Fruit fly (Drosophila melanogaster) whole organism, embryonic: ENCODE data around the gene Set2.

ENCODE experiments used
- CG1024 ChIP-seq: fragments of 200-800 bp; sonication (Bioruptor generic); IDR thresholded peaks from 2 replicates; pipeline ENCODE4 v1.3.6; 2022; ENCODE audit warnings: missing biosample characterization, missing genetic modification characterization
- CG10366 ChIP-seq: fragments of 200-800 bp; sonication (Bioruptor generic); IDR thresholded peaks from 2 replicates; pipeline ENCODE4 v1.3.6; 2022; ENCODE audit warnings: missing biosample characterization, missing genetic modification characterization
- CG10462 ChIP-seq: fragments of 200-800 bp; sonication (Bioruptor generic); optimal IDR thresholded peaks from 2 replicates; lab custom pipeline; 2016; ENCODE audit warnings: missing biosample characterization, missing genetic modification characterization
- CG11247 ChIP-seq: fragments of 200-800 bp; sonication (Bioruptor generic); IDR thresholded peaks from 2 replicates; pipeline ENCODE4 v1.3.6; 2022; ENCODE audit warnings: missing biosample characterization, missing genetic modification characterization
- CG12942 ChIP-seq: fragments of 200-800 bp; sonication (Bioruptor generic); optimal IDR thresholded peaks from 3 replicates; lab custom pipeline; 2016; ENCODE audit warnings: missing biosample characterization, missing genetic modification characterization
- CG13624 ChIP-seq: fragments of 200-800 bp; sonication (Bioruptor generic); optimal IDR thresholded peaks from 2 replicates; lab custom pipeline; 2016; ENCODE audit warnings: missing biosample characterization, missing genetic modification characterization
- CG15269 ChIP-seq: fragments of 200-800 bp; sonication (Bioruptor generic); optimal IDR thresholded peaks from 2 replicates; lab custom pipeline; 2018; ENCODE audit warnings: missing biosample characterization, mild to moderate bottlenecking, missing genetic modification characterization, moderate library complexity
- CG17612 ChIP-seq: fragments of 200-800 bp; sonication (Bioruptor generic); IDR thresholded peaks from 2 replicates; pipeline ENCODE4 v1.3.6; 2022; ENCODE audit warnings: missing biosample characterization, missing genetic modification characterization
- CG17829 ChIP-seq: fragments of 200-800 bp; optimal IDR thresholded peaks from 2 replicates; lab custom pipeline; 2019; ENCODE audit warnings: missing biosample characterization, mild to moderate bottlenecking, missing genetic modification characterization, moderate library complexity
- CG2116 ChIP-seq: fragments of 200-800 bp; sonication (Bioruptor generic); optimal IDR thresholded peaks from 3 replicates; lab custom pipeline; 2018; ENCODE audit warnings: missing biosample characterization, mild to moderate bottlenecking, missing genetic modification characterization
- CG2120 ChIP-seq: fragments of 200-800 bp; sonication (Bioruptor generic); optimal IDR thresholded peaks from 3 replicates; lab custom pipeline; 2016; ENCODE audit warnings: missing biosample characterization, missing genetic modification characterization
- CG2202 ChIP-seq: fragments of 200-800 bp; sonication (Bioruptor generic); optimal IDR thresholded peaks from 2 replicates; lab custom pipeline; 2018; ENCODE audit warnings: missing biosample characterization, mild to moderate bottlenecking, missing genetic modification characterization
- CG3726 ChIP-seq: fragments of 200-800 bp; sonication (Bioruptor generic); IDR thresholded peaks from 3 replicates; pipeline ENCODE4, ENCODE4 v1.3.6; 2022; ENCODE audit warnings: missing biosample characterization, missing genetic modification characterization
- CG4617 ChIP-seq: fragments of 200-800 bp; sonication (Bioruptor generic); optimal IDR thresholded peaks from 3 replicates; lab custom pipeline; 2016; ENCODE audit warnings: missing biosample characterization, missing genetic modification characterization, borderline replicate concordance
- CG7745 ChIP-seq: fragments of 200-800 bp; sonication (Bioruptor generic); optimal IDR thresholded peaks from 2 replicates; lab custom pipeline; 2018; ENCODE audit warnings: missing biosample characterization, mild to moderate bottlenecking, missing genetic modification characterization, moderate library complexity
- CG7839 ChIP-seq: fragments of 200-800 bp; sonication (Bioruptor generic); optimal IDR thresholded peaks from 3 replicates; lab custom pipeline; 2018; ENCODE audit warnings: missing biosample characterization, mild to moderate bottlenecking, missing genetic modification characterization, moderate library complexity
- CG8089 ChIP-seq: fragments of 200-800 bp; sonication (Bioruptor generic); optimal IDR thresholded peaks from 3 replicates; lab custom pipeline; 2016; ENCODE audit warnings: missing biosample characterization, missing genetic modification characterization
- CG9437 ChIP-seq: fragments of 200-800 bp; sonication (Bioruptor generic); optimal IDR thresholded peaks from 2 replicates; lab custom pipeline; 2018; ENCODE audit warnings: missing biosample characterization, mild to moderate bottlenecking, missing genetic modification characterization
- CG9817 ChIP-seq: fragments of 200-800 bp; sonication (Bioruptor generic); optimal IDR thresholded peaks from 2 replicates; lab custom pipeline; 2018; ENCODE audit warnings: missing biosample characterization, mild to moderate bottlenecking, missing genetic modification characterization, moderate library complexity
- CG9932 ChIP-seq: fragments of 200-800 bp; sonication (Bioruptor generic); IDR thresholded peaks from 2 replicates; pipeline ENCODE4 v1.3.6; 2022; ENCODE audit warnings: missing biosample characterization, missing genetic modification characterization
- CkIIα-i1 ChIP-seq: fragments of 200-800 bp; sonication (Bioruptor generic); IDR thresholded peaks from 2 replicates; pipeline ENCODE4 v1.3.6; 2022; ENCODE audit warnings: missing biosample characterization, missing genetic modification characterization
- Drgx ChIP-seq: fragments of 200-800 bp; sonication (Bioruptor generic); IDR thresholded peaks from 2 replicates; pipeline ENCODE4 v1.3.6; 2022; ENCODE audit warnings: missing biosample characterization, missing genetic modification characterization
- ERR ChIP-seq: fragments of 200-800 bp; sonication (Bioruptor generic); optimal IDR thresholded peaks from 2 replicates; lab custom pipeline; 2016; ENCODE audit warnings: missing biosample characterization, missing genetic modification characterization
- Fer3 ChIP-seq: fragments of 200-800 bp; sonication (Bioruptor generic); optimal IDR thresholded peaks from 2 replicates; lab custom pipeline; 2018; ENCODE audit warnings: missing biosample characterization, mild to moderate bottlenecking, missing genetic modification characterization, moderate library complexity
- Myb ChIP-seq: fragments of 200-800 bp; sonication (Bioruptor generic); optimal IDR thresholded peaks from 2 replicates; lab custom pipeline; 2016; ENCODE audit warnings: missing biosample characterization, missing genetic modification characterization
- Neu2 ChIP-seq: fragments of 200-800 bp; sonication (Bioruptor generic); optimal IDR thresholded peaks from 3 replicates; lab custom pipeline; 2016; ENCODE audit warnings: missing biosample characterization, missing genetic modification characterization, borderline replicate concordance
- Nf-YA ChIP-seq: fragments of 200-800 bp; sonication (Bioruptor generic); IDR thresholded peaks from 2 replicates; pipeline ENCODE4 v1.3.6; 2022; ENCODE audit warnings: missing biosample characterization, missing genetic modification characterization
- Optix ChIP-seq: fragments of 200-800 bp; sonication (Bioruptor generic); IDR thresholded peaks from 3 replicates; pipeline ENCODE4 v1.3.6; 2022; ENCODE audit warnings: missing biosample characterization, missing genetic modification characterization
- Ravus ChIP-seq: fragments of 200-800 bp; sonication (Bioruptor generic); IDR thresholded peaks from 2 replicates; pipeline ENCODE4 v1.3.6; 2022; ENCODE audit warnings: missing biosample characterization, missing genetic modification characterization
- Sry-δ ChIP-seq: fragments of 200-800 bp; sonication (Bioruptor generic); optimal IDR thresholded peaks from 2 replicates; lab custom pipeline; 2016; ENCODE audit warnings: missing biosample characterization, missing genetic modification characterization
- Ssrp ChIP-seq: fragments of 200-800 bp; sonication (Bioruptor generic); optimal IDR thresholded peaks from 2 replicates; lab custom pipeline; 2018; ENCODE audit warnings: missing biosample characterization, mild to moderate bottlenecking, missing genetic modification characterization, moderate library complexity
- ara ChIP-seq: fragments of 200-800 bp; sonication (Bioruptor generic); IDR thresholded peaks from 2 replicates; pipeline ENCODE4 v1.3.6; 2022; ENCODE audit warnings: missing biosample characterization, missing genetic modification characterization
- ase ChIP-seq: fragments of 200-800 bp; sonication (Bioruptor generic); IDR thresholded peaks from 3 replicates; pipeline ENCODE4 v1.3.6; 2022; ENCODE audit warnings: missing biosample characterization, missing genetic modification characterization
- cas ChIP-seq: fragments of 200-800 bp; sonication (Bioruptor generic); IDR thresholded peaks from 2 replicates; pipeline ENCODE4 v1.3.6; 2022; ENCODE audit warnings: missing biosample characterization, missing genetic modification characterization
- crol ChIP-seq: fragments of 200-800 bp; sonication (Bioruptor generic); IDR thresholded peaks from 2 replicates; pipeline ENCODE4 v1.3.6; 2022; ENCODE audit warnings: missing biosample characterization, missing genetic modification characterization
- dmrt99B ChIP-seq: fragments of 200-800 bp; sonication (Bioruptor generic); optimal IDR thresholded peaks from 2 replicates; lab custom pipeline; 2018; ENCODE audit warnings: missing biosample characterization, mild to moderate bottlenecking, missing genetic modification characterization, moderate library complexity
- esg ChIP-seq: fragments of 200-800 bp; sonication (Bioruptor generic); conservative IDR thresholded peaks from 2 replicates; pipeline ENCODE4 v1.3.6; 2022; ENCODE audit warnings: missing biosample characterization, missing genetic modification characterization
- exex ChIP-seq: fragments of 200-800 bp; sonication (Bioruptor generic); optimal IDR thresholded peaks from 4 replicates; lab custom pipeline; 2018; ENCODE audit warnings: missing biosample characterization, mild to moderate bottlenecking, missing genetic modification characterization, moderate library complexity
- fd3F ChIP-seq: fragments of 200-800 bp; sonication (Bioruptor generic); optimal IDR thresholded peaks from 2 replicates; lab custom pipeline; 2018; ENCODE audit warnings: missing biosample characterization, mild to moderate bottlenecking, missing genetic modification characterization, moderate library complexity
- hbn ChIP-seq: fragments of 200-800 bp; sonication (Bioruptor generic); IDR thresholded peaks from 2 replicates; pipeline ENCODE4 v1.3.6; 2022; ENCODE audit warnings: missing biosample characterization, missing genetic modification characterization; ENCODE audit not compliant: partially characterized antibody
- hkb ChIP-seq, 2 experiments: fragments of 200-800 bp in 1 of 2; fragments of >200 bp in 1 of 2; sonication (Bioruptor generic) in 1 of 2; IDR thresholded peaks in 1 of 2; optimal IDR thresholded peaks in 1 of 2; 2 replicates each; pipeline versions ENCODE4 v1.3.6 to Lab custom; 2017 to 2022; ENCODE audit warnings: missing biosample characterization in 1 of 2, missing genetic modification characterization in 1 of 2
- nau ChIP-seq: fragments of 200-800 bp; sonication (Bioruptor generic); optimal IDR thresholded peaks from 3 replicates; lab custom pipeline; 2017; ENCODE audit warnings: missing biosample characterization, mild to moderate bottlenecking, missing genetic modification characterization, missing genetic modification reagents
- peb ChIP-seq: fragments of 200-800 bp; sonication (Bioruptor generic); IDR thresholded peaks from 2 replicates; pipeline ENCODE4 v1.3.6; 2022; ENCODE audit warnings: missing biosample characterization, missing genetic modification characterization
- pros ChIP-seq: fragments of 200-800 bp; sonication (Bioruptor generic); optimal IDR thresholded peaks from 3 replicates; lab custom pipeline; 2019; ENCODE audit warnings: missing biosample characterization, mild to moderate bottlenecking, missing genetic modification characterization, moderate library complexity
- sd ChIP-seq: fragments of 200-800 bp; sonication (Bioruptor generic); optimal IDR thresholded peaks from 3 replicates; lab custom pipeline; 2018; ENCODE audit warnings: missing biosample characterization, mild to moderate bottlenecking, missing genetic modification characterization, moderate library complexity
- ssp ChIP-seq: fragments of 200-800 bp; sonication (Bioruptor generic); IDR thresholded peaks from 2 replicates; pipeline ENCODE4 v1.3.6; 2022; ENCODE audit warnings: missing biosample characterization, missing genetic modification characterization
- tin ChIP-seq: fragments of 200-800 bp; sonication (Bioruptor generic); optimal IDR thresholded peaks from 3 replicates; lab custom pipeline; 2016; ENCODE audit warnings: missing biosample characterization, missing genetic modification characterization
- trh ChIP-seq: fragments of 200-800 bp; sonication (Bioruptor generic); optimal IDR thresholded peaks from 2 replicates; lab custom pipeline; 2016; ENCODE audit warnings: missing biosample characterization, missing genetic modification characterization
- zen ChIP-seq: fragments of 200-800 bp; sonication (Bioruptor generic); optimal IDR thresholded peaks from 3 replicates; lab custom pipeline; 2018; ENCODE audit warnings: missing biosample characterization, mild to moderate bottlenecking, missing genetic modification characterization, moderate library complexity

The Set2 gene

dm6 chrX:13390465-13391173, 22.4 kb upstream of the Set2 start (continued):
- TF ChIP-seq sd: peak; percentile 22
- peak; percentile 55 for TF ChIP-seq esg (GFP tag; lab: Robert Waterston, UW)
- peak; percentile 50 for TF ChIP-seq Ravus (GFP tag; lab: Robert Waterston, UW)
- no peak for TF ChIP-seq ERR
- TF ChIP-seq CG4617: no peak
- TF ChIP-seq CG17829: peak; percentile 55
- TF ChIP-seq Nf-YA (GFP tag; lab: Robert Waterston, UW): peak; percentile 57; the same call in 1 of the 2 replicates
- no peak for TF ChIP-seq CG2202 (tag; lab: Kevin White, UChicago)
- no peak for TF ChIP-seq peb (GFP tag; lab: Robert Waterston, UW)
- peak; percentile 80 for TF ChIP-seq CG7839 (tag; lab: Kevin White, UChicago)
- TF ChIP-seq fd3F (GFP tag; lab: Kevin White, UChicago): peak; percentile 83
- peak; percentile 59 for TF ChIP-seq CG2120 (GFP tag; lab: Kevin White, UChicago)
- peak; percentile 48 for TF ChIP-seq CG10366 (GFP tag; lab: Robert Waterston, UW)
- no peak for TF ChIP-seq Neu2 (GFP tag; lab: Kevin White, UChicago)
- peak; percentile 83 for TF ChIP-seq Fer3 (tag; lab: Kevin White, UChicago)
- peak; percentile 68; the same call in 1 of the 2 replicates for TF ChIP-seq cas (GFP tag; lab: Robert Waterston, UW)
- TF ChIP-seq CG9817 (tag; lab: Kevin White, UChicago): peak; percentile 73
- TF ChIP-seq zen (tag; lab: Kevin White, UChicago): peak; percentile 25
- no peak for TF ChIP-seq CG10462
- peak; percentile 48 for TF ChIP-seq exex (tag; lab: Kevin White, UChicago)
- TF ChIP-seq hbn (GFP tag; lab: Robert Waterston, UW): no peak
- 0 out of 2 replicates have a peak, but pooled peaks have one; percentile 18 for TF ChIP-seq CG17612 (GFP tag; lab: Robert Waterston, UW)
- no peak for TF ChIP-seq crol (GFP tag; lab: Robert Waterston, UW)
- TF ChIP-seq Ssrp: peak; percentile 29
- TF ChIP-seq Drgx: peak; percentile 92
- TF ChIP-seq pros: no peak
- no peak for TF ChIP-seq CG7745
- TF ChIP-seq Sry-δ (GFP tag; lab: Kevin White, UChicago): no peak
- TF ChIP-seq CG2116 (GFP tag; lab: Kevin White, UChicago): peak; percentile 2
- TF ChIP-seq ara (GFP tag; lab: Robert Waterston, UW): 0 out of 2 replicates have a peak, but pooled peaks have one; percentile 11
- TF ChIP-seq ase: peak; percentile 45; the same call in 2 of the 3 replicates
- TF ChIP-seq tin (GFP tag; lab: Kevin White, UChicago): peak; percentile 7
- TF ChIP-seq hkb (optimal IDR thresholded peaks at IDR 0.05; lab: Kevin White, UChicago): no peak
- peak; percentile 80 for TF ChIP-seq hkb (GFP tag; IDR thresholded peaks at IDR 0.05; lab: Robert Waterston, UW)
- TF ChIP-seq CG15269: peak; percentile 85
- no peak for TF ChIP-seq trh (GFP tag; lab: Kevin White, UChicago)
- TF ChIP-seq CG9437 (GFP tag; lab: Kevin White, UChicago): peak; percentile 36
- TF ChIP-seq Optix (GFP tag; lab: Robert Waterston, UW): no peak
- no peak for TF ChIP-seq CG13624
- peak; percentile 13 for TF ChIP-seq CG12942 (GFP tag; lab: Kevin White, UChicago)
- peak; percentile 66 for TF ChIP-seq dmrt99B
- TF ChIP-seq CG1024 (GFP tag; lab: Robert Waterston, UW): 0 out of 2 replicates have a peak, but pooled peaks have one; percentile 23
- no peak for TF ChIP-seq Myb (GFP tag; lab: Kevin White, UChicago)
- TF ChIP-seq ssp: no peak; the same call in 1 of the 2 replicates
- TF ChIP-seq CG8089 (GFP tag; lab: Kevin White, UChicago): no peak
- TF ChIP-seq CG11247 (GFP tag; lab: Robert Waterston, UW): peak; percentile 35; the same call in 1 of the 2 replicates
- 0 out of 2 replicates have a peak, but pooled peaks have one; percentile 6 for TF ChIP-seq CkIIα-i1
- TF ChIP-seq CG3726 (GFP tag; lab: Robert Waterston, UW): no peak
- no peak for TF ChIP-seq nau (GFP tag; lab: Kevin White, UChicago)
- peak; percentile 82 for TF ChIP-seq CG9932 (GFP tag; lab: Robert Waterston, UW)
